Fruit fly (Drosophila melanogaster) whole organism, embryonic: Measurements from ENCODE around the gene CG2685.

ENCODE experiments used
- ATbp ChIP-seq: fragments of 200-800 bp; sonication (Bioruptor generic); optimal IDR thresholded peaks from 2 replicates; lab custom pipeline; 2017; ENCODE audit warnings: missing biosample characterization, mild to moderate bottlenecking, missing genetic modification characterization, missing genetic modification reagents
- B-H2 ChIP-seq: fragments of 200-800 bp; sonication (Bioruptor generic); optimal IDR thresholded peaks from 2 replicates; lab custom pipeline; 2018; ENCODE audit warnings: missing biosample characterization, mild to moderate bottlenecking, missing genetic modification characterization
- CG1024 ChIP-seq: fragments of 200-800 bp; sonication (Bioruptor generic); IDR thresholded peaks from 2 replicates; pipeline ENCODE4 v1.3.6; 2022; ENCODE audit warnings: missing biosample characterization, missing genetic modification characterization
- CG12744 ChIP-seq: fragments of 200-800 bp; sonication (Bioruptor generic); optimal IDR thresholded peaks from 2 replicates; lab custom pipeline; 2016; ENCODE audit warnings: missing biosample characterization, missing genetic modification characterization
- CG13287 ChIP-seq: fragments of 200-800 bp; sonication (Bioruptor generic); IDR thresholded peaks from 2 replicates; pipeline ENCODE4 v1.3.6; 2022; ENCODE audit warnings: missing biosample characterization, missing genetic modification characterization; ENCODE audit not compliant: partially characterized antibody
- CG14441 ChIP-seq: fragments of 200-800 bp; sonication (Bioruptor generic); IDR thresholded peaks from 2 replicates; pipeline ENCODE4 v1.3.6; 2022; ENCODE audit warnings: missing biosample characterization, missing genetic modification characterization
- CG17385 ChIP-seq: fragments of 200-800 bp; sonication (Bioruptor generic); optimal IDR thresholded peaks from 3 replicates; lab custom pipeline; 2018; ENCODE audit warnings: missing biosample characterization, mild to moderate bottlenecking, missing genetic modification characterization
- CG17568 ChIP-seq: fragments of 200-800 bp; sonication (Bioruptor generic); optimal IDR thresholded peaks from 2 replicates; lab custom pipeline; 2018; ENCODE audit warnings: missing biosample characterization, mild to moderate bottlenecking, missing genetic modification characterization, moderate library complexity
- CG30431 ChIP-seq: fragments of 200-800 bp; sonication (Bioruptor generic); optimal IDR thresholded peaks from 2 replicates; lab custom pipeline; 2017; ENCODE audit warnings: missing biosample characterization, missing genetic modification characterization
- CG3065 ChIP-seq: fragments of 200-800 bp; sonication (Bioruptor generic); optimal IDR thresholded peaks from 2 replicates; lab custom pipeline; 2016; ENCODE audit warnings: missing biosample characterization, missing genetic modification characterization
- CG3163 ChIP-seq: fragments of 200-800 bp; sonication (Bioruptor generic); optimal IDR thresholded peaks from 3 replicates; lab custom pipeline; 2016; ENCODE audit warnings: missing biosample characterization, missing genetic modification characterization
- CG33557 ChIP-seq: fragments of 200-800 bp; sonication (Bioruptor generic); optimal IDR thresholded peaks from 2 replicates; lab custom pipeline; 2019; ENCODE audit warnings: missing biosample characterization, mild to moderate bottlenecking, missing genetic modification characterization, moderate library complexity
- CG3407 ChIP-seq: fragments of 200-800 bp; sonication (Bioruptor generic); optimal IDR thresholded peaks from 2 replicates; lab custom pipeline; 2018; ENCODE audit warnings: missing biosample characterization, mild to moderate bottlenecking, missing genetic modification characterization
- CG3838 ChIP-seq: fragments of 200-800 bp; sonication (Bioruptor generic); optimal IDR thresholded peaks from 3 replicates; lab custom pipeline; 2016; ENCODE audit warnings: missing biosample characterization, missing genetic modification characterization
- CG4854 ChIP-seq: fragments of 200-800 bp; sonication (Bioruptor generic); optimal IDR thresholded peaks from 2 replicates; lab custom pipeline; 2016; ENCODE audit warnings: missing biosample characterization, missing genetic modification characterization, inconsistent platforms
- CG6175 ChIP-seq: fragments of 200-800 bp; sonication (Bioruptor generic); IDR thresholded peaks from 3 replicates; pipeline ENCODE4 v1.3.6; 2022; ENCODE audit warnings: missing biosample characterization, missing genetic modification characterization
- CG8089 ChIP-seq: fragments of 200-800 bp; sonication (Bioruptor generic); optimal IDR thresholded peaks from 3 replicates; lab custom pipeline; 2016; ENCODE audit warnings: missing biosample characterization, missing genetic modification characterization
- CG8765 ChIP-seq: fragments of 200-800 bp; sonication (Bioruptor generic); IDR thresholded peaks from 2 replicates; pipeline ENCODE4 v1.3.6; 2022; ENCODE audit warnings: missing biosample characterization, missing genetic modification characterization
- CG9797 ChIP-seq: fragments of 200-800 bp; sonication (Bioruptor generic); optimal IDR thresholded peaks from 3 replicates; lab custom pipeline; 2018; ENCODE audit warnings: missing biosample characterization, mild to moderate bottlenecking, missing genetic modification characterization
- Chrac-16 ChIP-seq: fragments of 200-800 bp; sonication (Bioruptor generic); optimal IDR thresholded peaks from 3 replicates; lab custom pipeline; 2016; ENCODE audit warnings: missing biosample characterization, missing genetic modification characterization
- Doc3 ChIP-seq: fragments of 200-800 bp; sonication (Bioruptor generic); IDR thresholded peaks from 3 replicates; pipeline ENCODE4 v1.3.6; 2022; ENCODE audit warnings: missing biosample characterization, missing genetic modification characterization; ENCODE audit not compliant: partially characterized antibody
- Dref ChIP-seq: fragments of 200-800 bp; sonication (Bioruptor generic); IDR thresholded peaks from 2 replicates; pipeline ENCODE4 v1.3.6; 2022; ENCODE audit warnings: missing biosample characterization, missing genetic modification characterization
- Eip74EF ChIP-seq, 2 experiments: fragments of 200-800 bp in 1 of 2; fragments of >200 bp in 1 of 2; sonication (Bioruptor generic) in 1 of 2; optimal IDR thresholded peaks; 2 replicates each; lab custom pipeline; 2017 to 2019; ENCODE audit warnings: missing biosample characterization in 2 of 2, missing genetic modification characterization in 2 of 2, mild to moderate bottlenecking in 1 of 2, moderate library complexity in 1 of 2
- GATAe ChIP-seq: fragments of 200-800 bp; sonication (Bioruptor generic); conservative IDR thresholded peaks from 2 replicates; pipeline ENCODE4 v1.3.6; 2022; ENCODE audit warnings: missing biosample characterization, missing genetic modification characterization
- H2.0 ChIP-seq: fragments of 200-800 bp; sonication (Bioruptor generic); IDR thresholded peaks from 2 replicates; pipeline ENCODE4 v1.3.6; 2022; ENCODE audit warnings: missing biosample characterization, missing genetic modification characterization
- Hr39 ChIP-seq: fragments of >200 bp; optimal IDR thresholded peaks from 2 replicates; lab custom pipeline; 2017
- Myb ChIP-seq: fragments of 200-800 bp; sonication (Bioruptor generic); optimal IDR thresholded peaks from 2 replicates; lab custom pipeline; 2016; ENCODE audit warnings: missing biosample characterization, missing genetic modification characterization
- Nf-YC ChIP-seq: fragments of 200-800 bp; optimal IDR thresholded peaks from 3 replicates; lab custom pipeline; 2019; ENCODE audit warnings: missing biosample characterization, mild to moderate bottlenecking, missing genetic modification characterization, moderate library complexity
- Oaz ChIP-seq: fragments of 200-800 bp; sonication (Bioruptor generic); IDR thresholded peaks from 2 replicates; pipeline ENCODE4 v1.3.6; 2022; ENCODE audit warnings: missing biosample characterization, missing genetic modification characterization
- Taf1 ChIP-seq: fragments of 200-800 bp; sonication (Bioruptor generic); IDR thresholded peaks from 2 replicates; pipeline ENCODE4 v1.3.6; 2022; ENCODE audit warnings: missing biosample characterization, missing genetic modification characterization
- Tbp ChIP-seq: fragments of >200 bp; optimal IDR thresholded peaks from 2 replicates; lab custom pipeline; 2018; ENCODE audit warnings: missing biosample characterization, missing genetic modification characterization
- Xrp1 ChIP-seq: fragments of 200-800 bp; sonication (Bioruptor generic); IDR thresholded peaks from 2 replicates; pipeline ENCODE4 v1.3.6; 2022; ENCODE audit warnings: missing biosample characterization, missing genetic modification characterization
- al ChIP-seq: fragments of 200-800 bp; sonication (Bioruptor generic); IDR thresholded peaks from 2 replicates; pipeline ENCODE4 v1.3.6; 2022; ENCODE audit warnings: missing biosample characterization, missing genetic modification characterization
- ato ChIP-seq: fragments of 200-800 bp; sonication (Bioruptor generic); IDR thresholded peaks from 2 replicates; pipeline ENCODE4 v1.3.6; 2022; ENCODE audit warnings: missing biosample characterization, missing genetic modification characterization; ENCODE audit not compliant: partially characterized antibody
- bowl ChIP-seq: fragments of 200-800 bp; sonication (Bioruptor generic); IDR thresholded peaks from 2 replicates; pipeline ENCODE4 v1.3.6; 2022; ENCODE audit warnings: missing biosample characterization, missing genetic modification characterization
- btn ChIP-seq: fragments of 200-800 bp; sonication (Bioruptor generic); optimal IDR thresholded peaks from 2 replicates; lab custom pipeline; 2016; ENCODE audit warnings: missing biosample characterization, missing genetic modification characterization
- croc ChIP-seq: fragments of 200-800 bp; sonication (Bioruptor generic); conservative IDR thresholded peaks from 3 replicates; pipeline ENCODE4 v1.3.6; 2022; ENCODE audit warnings: missing biosample characterization, missing genetic modification characterization
- crol ChIP-seq: fragments of 200-800 bp; sonication (Bioruptor generic); IDR thresholded peaks from 2 replicates; pipeline ENCODE4 v1.3.6; 2022; ENCODE audit warnings: missing biosample characterization, missing genetic modification characterization
- da ChIP-seq: fragments of 200-800 bp; sonication (Bioruptor generic); optimal IDR thresholded peaks from 2 replicates; lab custom pipeline; 2016; ENCODE audit warnings: missing biosample characterization, missing genetic modification characterization
- eve ChIP-seq, 2 experiments: fragments of >200 bp; optimal IDR thresholded peaks; 2 replicates each; lab custom pipeline; 2017; ENCODE audit warnings: missing biosample characterization in 2 of 2, missing genetic modification characterization in 2 of 2
- gro ChIP-seq: fragments of 200-800 bp; sonication (Bioruptor generic); optimal IDR thresholded peaks from 2 replicates; lab custom pipeline; 2016; ENCODE audit warnings: missing biosample characterization, missing genetic modification characterization
- nom ChIP-seq: fragments of 200-800 bp; sonication (Bioruptor generic); optimal IDR thresholded peaks from 2 replicates; lab custom pipeline; 2017; ENCODE audit warnings: missing biosample characterization, missing genetic modification characterization, mild to moderate bottlenecking, moderate library complexity, missing genetic modification reagents
- prd ChIP-seq, 3 experiments: fragments of >200 bp in 2 of 3; fragments of 200-800 bp in 1 of 3; sonication (Bioruptor generic) in 1 of 3; optimal IDR thresholded peaks in 2 of 3; IDR thresholded peaks in 1 of 3; 2 replicates in 2 of 3; 3 replicates in 1 of 3; pipeline versions ENCODE4 v1.3.6 to Lab custom; 2017 to 2022; ENCODE audit warnings: missing biosample characterization in 1 of 3, missing genetic modification characterization in 1 of 3
- seq ChIP-seq: fragments of 200-800 bp; sonication (Bioruptor generic); IDR thresholded peaks from 2 replicates; pipeline ENCODE4 v1.3.6; 2022; ENCODE audit warnings: missing biosample characterization, missing genetic modification characterization
- slp2 ChIP-seq: fragments of 200-800 bp; sonication (Bioruptor generic); optimal IDR thresholded peaks from 2 replicates; lab custom pipeline; 2016; ENCODE audit warnings: missing biosample characterization, missing genetic modification characterization
- sna ChIP-seq: fragments of 200-800 bp; sonication (Bioruptor generic); IDR thresholded peaks from 2 replicates; pipeline ENCODE4 v1.3.6; 2022; ENCODE audit warnings: missing biosample characterization, missing genetic modification characterization; ENCODE audit not compliant: partially characterized antibody
- tgo ChIP-seq: fragments of 200-800 bp; sonication (Bioruptor generic); IDR thresholded peaks from 3 replicates; pipeline ENCODE4 v1.3.6; 2022; ENCODE audit warnings: missing biosample characterization, missing genetic modification characterization
- tin ChIP-seq: fragments of 200-800 bp; sonication (Bioruptor generic); optimal IDR thresholded peaks from 3 replicates; lab custom pipeline; 2016; ENCODE audit warnings: missing biosample characterization, missing genetic modification characterization
- unpg ChIP-seq: fragments of 200-800 bp; sonication (Bioruptor generic); optimal IDR thresholded peaks from 3 replicates; lab custom pipeline; 2018; ENCODE audit warnings: missing biosample characterization, mild to moderate bottlenecking, missing genetic modification characterization, moderate library complexity
- z ChIP-seq: fragments of 200-800 bp; sonication (Bioruptor generic); IDR thresholded peaks from 3 replicates; pipeline ENCODE4 v1.3.6; 2022; ENCODE audit warnings: missing biosample characterization, missing genetic modification characterization
- zen2 ChIP-seq: fragments of 200-800 bp; sonication (Bioruptor generic); IDR thresholded peaks from 3 replicates; pipeline ENCODE4 v1.3.6; 2022; ENCODE audit warnings: missing biosample characterization, missing genetic modification characterization; ENCODE audit not compliant: partially characterized antibody

CG2685 gene

DNA sequence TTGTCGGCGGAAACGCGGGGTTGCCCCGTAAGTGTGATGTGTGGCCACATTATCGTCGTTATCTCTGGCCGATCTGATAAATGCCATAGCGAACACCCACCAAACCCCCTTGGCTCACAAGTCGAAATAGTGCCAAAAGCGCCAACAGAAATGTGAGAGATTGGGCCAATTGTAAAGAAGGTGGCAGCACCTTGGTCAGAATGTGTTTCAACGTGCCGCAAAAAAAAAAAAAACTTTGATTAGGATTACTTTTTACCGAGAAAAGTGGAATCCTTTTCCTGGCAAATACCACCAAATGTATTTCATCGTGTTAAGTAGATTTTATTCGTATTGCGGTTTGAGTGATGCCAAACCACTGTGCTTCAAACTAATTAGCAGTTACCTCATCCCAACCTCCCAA is 29.3 kb upstream of the CG2685 start (continued):
- TF ChIP-seq CG13287 (GFP tag; lab: Robert Waterston, UW) (no peak), CG6175 (peak; percentile 88), eve (GFP tag; optimal IDR thresholded peaks at IDR 0.05; lab: Kevin White, UChicago) (no peak), unpg (GFP tag; lab: Kevin White, UChicago) (peak; percentile 80), Hr39 (lab: Kevin White, UChicago) (no peak), Doc3 (GFP tag; lab: Robert Waterston, UW) (no peak), CG1024 (peak; percentile 37; the same call in 1 of the 2 replicates), CG17385 (peak; percentile 81), Dref (GFP tag; lab: Robert Waterston, UW) (peak; percentile 35; the same call in 1 of the 2 replicates), crol (GFP tag; lab: Robert Waterston, UW) (peak; percentile 79), B-H2 (GFP tag; lab: Kevin White, UChicago) (no peak), z (no peak), CG3065 (GFP tag; lab: Kevin White, UChicago) (peak; percentile 24), Myb (GFP tag; lab: Kevin White, UChicago) (peak; percentile 74), Xrp1 (GFP tag; lab: Robert Waterston, UW) (peak; percentile 72), CG8089 (peak; percentile 54), btn (GFP tag; lab: Kevin White, UChicago) (peak; percentile 59), tin (peak; percentile 50), CG12744 (GFP tag; lab: Kevin White, UChicago) (peak; percentile 60), Tbp (GFP tag; lab: Kevin White, UChicago) (no peak), CG3163 (GFP tag; lab: Kevin White, UChicago) (peak; percentile 60), zen2 (GFP tag; lab: Robert Waterston, UW) (no peak), prd (optimal IDR thresholded peaks at IDR 0.05; lab: Kevin White, UChicago) (no peak), prd (GFP tag; IDR thresholded peaks at IDR 0.05; lab: Robert Waterston, UW) (peak; percentile 89), CG3838 (GFP tag; lab: Kevin White, UChicago) (no peak), CG8765 (peak; percentile 59; the same call in 1 of the 2 replicates), nom (no peak), sna (GFP tag; lab: Robert Waterston, UW) (no peak), croc (GFP tag; lab: Robert Waterston, UW) (peak; percentile 31; the same call in 1 of the 3 replicates), bowl (peak; percentile 72; the same call in 1 of the 2 replicates), GATAe (GFP tag; lab: Robert Waterston, UW) (peak; percentile 82), da (GFP tag; lab: Kevin White, UChicago) (peak; percentile 62), CG17568 (peak; percentile 59), Nf-YC (tag; lab: Kevin White, UChicago) (no peak), Taf1 (GFP tag; lab: Robert Waterston, UW) (peak; percentile 95), CG30431 (GFP tag; lab: Kevin White, UChicago) (peak; percentile 56), slp2 (peak; percentile 75), al (peak; percentile 86), H2.0 (GFP tag; lab: Robert Waterston, UW) (peak; percentile 86), CG33557 (no peak), CG4854 (peak; percentile 47), tgo (GFP tag; lab: Robert Waterston, UW) (peak; percentile 87), CG9797 (GFP tag; lab: Kevin White, UChicago) (no peak), Oaz (GFP tag; lab: Robert Waterston, UW) (peak; percentile 85), gro (GFP tag; lab: Kevin White, UChicago) (peak; percentile 88), CG3407 (GFP tag; lab: Kevin White, UChicago) (no peak), ATbp (GFP tag; lab: Kevin White, UChicago) (peak; percentile 56), ato (GFP tag; lab: Robert Waterston, UW) (no peak), Chrac-16 (peak; percentile 64), CG14441 (GFP tag; lab: Robert Waterston, UW) (peak; percentile 94), seq (GFP tag; lab: Robert Waterston, UW) (peak; percentile 83), Eip74EF (GFP tag; optimal IDR thresholded peaks at IDR 0.05; lab: Kevin White, UChicago) (no peak)
